Fruit fly (Drosophila melanogaster): ENCODE results near the gene Srp72.

dm6 chr3R:20567507-20568222 is 20.8 kb upstream of the Srp72 start:
- TF ChIP-seq gl (tag; optimal IDR thresholded peaks at IDR 0.05) = no peak
- no peak for TF ChIP-seq CG9948 (tag; optimal IDR thresholded peaks at IDR 0.05)
- no peak for TF ChIP-seq D1 (tag; optimal IDR thresholded peaks at IDR 0.05)

All from whole organism, pupa.